Fruit fly (Drosophila melanogaster) whole organism, embryonic: ENCODE data around the gene CG44006.

Experiments
- Ada2b ChIP-seq: fragments of 200-800 bp; sonication (Bioruptor generic); IDR thresholded peaks from 2 replicates; pipeline ENCODE4 v1.3.6; 2022; ENCODE audit warnings: missing biosample characterization, missing genetic modification characterization
- Adf1 ChIP-seq: fragments of 200-800 bp; sonication (Bioruptor generic); IDR thresholded peaks from 2 replicates; pipeline ENCODE4 v1.3.6; 2022; ENCODE audit warnings: missing biosample characterization, missing genetic modification characterization
- Atf3 ChIP-seq: fragments of 200-800 bp; sonication (Bioruptor generic); optimal IDR thresholded peaks from 3 replicates; lab custom pipeline; 2016; ENCODE audit warnings: missing biosample characterization, missing genetic modification characterization
- Bdp1 ChIP-seq: fragments of 200-800 bp; sonication (Bioruptor generic); optimal IDR thresholded peaks from 3 replicates; lab custom pipeline; 2016; ENCODE audit warnings: missing biosample characterization, missing genetic modification characterization
- Blimp-1 ChIP-seq: fragments of 200-800 bp; sonication (Bioruptor generic); optimal IDR thresholded peaks from 3 replicates; lab custom pipeline; 2018; ENCODE audit warnings: missing biosample characterization, missing genetic modification characterization, mild to moderate bottlenecking, moderate library complexity, missing genetic modification reagents
- CG10321 ChIP-seq: fragments of 200-800 bp; sonication (Bioruptor generic); IDR thresholded peaks from 2 replicates; pipeline ENCODE4 v1.3.6; 2022; ENCODE audit warnings: missing biosample characterization, missing genetic modification characterization
- CG11695 ChIP-seq: fragments of 200-800 bp; sonication (Bioruptor generic); IDR thresholded peaks from 3 replicates; pipeline ENCODE4 v1.3.6; 2022; ENCODE audit warnings: missing biosample characterization, missing genetic modification characterization
- CG13424 ChIP-seq: fragments of 200-800 bp; sonication (Bioruptor generic); optimal IDR thresholded peaks from 2 replicates; lab custom pipeline; 2019; ENCODE audit warnings: missing biosample characterization, mild to moderate bottlenecking, missing genetic modification characterization, moderate library complexity
- CG17361 ChIP-seq: fragments of 200-800 bp; sonication (Bioruptor generic); IDR thresholded peaks from 3 replicates; pipeline ENCODE4 v1.3.6; 2022; ENCODE audit warnings: missing biosample characterization, missing genetic modification characterization
- CG2120 ChIP-seq: fragments of 200-800 bp; sonication (Bioruptor generic); optimal IDR thresholded peaks from 3 replicates; lab custom pipeline; 2016; ENCODE audit warnings: missing biosample characterization, missing genetic modification characterization
- CG2712 ChIP-seq: fragments of 200-800 bp; optimal IDR thresholded peaks from 3 replicates; lab custom pipeline; 2019; ENCODE audit warnings: missing biosample characterization, mild to moderate bottlenecking, missing genetic modification characterization, moderate library complexity
- CG31365 ChIP-seq: fragments of 200-800 bp; sonication (Bioruptor generic); optimal IDR thresholded peaks from 2 replicates; lab custom pipeline; 2018; ENCODE audit warnings: missing biosample characterization, mild to moderate bottlenecking, missing genetic modification characterization
- CG32532 ChIP-seq: fragments of 200-800 bp; sonication (Bioruptor generic); IDR thresholded peaks from 2 replicates; pipeline ENCODE4 v1.3.6; 2022; ENCODE audit warnings: missing biosample characterization, missing genetic modification characterization
- D19A ChIP-seq: fragments of 200-800 bp; optimal IDR thresholded peaks from 3 replicates; lab custom pipeline; 2019; ENCODE audit warnings: missing biosample characterization, mild to moderate bottlenecking, missing genetic modification characterization, moderate library complexity
- Drgx ChIP-seq: fragments of 200-800 bp; sonication (Bioruptor generic); IDR thresholded peaks from 2 replicates; pipeline ENCODE4 v1.3.6; 2022; ENCODE audit warnings: missing biosample characterization, missing genetic modification characterization
- Hr78 ChIP-seq, 2 experiments: fragments of 200-800 bp in 1 of 2; fragments of >200 bp in 1 of 2; sonication (Bioruptor generic) in 1 of 2; optimal IDR thresholded peaks; 2 replicates each; lab custom pipeline; 2017 to 2019; ENCODE audit warnings: missing biosample characterization in 2 of 2, missing genetic modification characterization in 2 of 2, mild to moderate bottlenecking in 1 of 2, moderate library complexity in 1 of 2
- Kr ChIP-seq: fragments of 200-800 bp; sonication (Bioruptor generic); optimal IDR thresholded peaks from 2 replicates; lab custom pipeline; 2017; ENCODE audit warnings: missing biosample characterization, mild to moderate bottlenecking, missing genetic modification characterization
- Meics ChIP-seq: fragments of 200-800 bp; sonication (Bioruptor generic); optimal IDR thresholded peaks from 2 replicates; lab custom pipeline; 2017; ENCODE audit warnings: missing biosample characterization, mild to moderate bottlenecking, missing genetic modification characterization
- Sox100B ChIP-seq: fragments of 200-800 bp; sonication (Bioruptor generic); optimal IDR thresholded peaks from 3 replicates; lab custom pipeline; 2018; ENCODE audit warnings: missing biosample characterization, mild to moderate bottlenecking, missing genetic modification characterization
- Sox102F ChIP-seq: fragments of 200-800 bp; sonication (Bioruptor generic); optimal IDR thresholded peaks from 2 replicates; lab custom pipeline; 2018; ENCODE audit warnings: missing biosample characterization, mild to moderate bottlenecking, missing genetic modification characterization, moderate library complexity
- Xbp1 ChIP-seq: fragments of 200-800 bp; sonication (Bioruptor generic); optimal IDR thresholded peaks from 3 replicates; lab custom pipeline; 2016; ENCODE audit warnings: missing biosample characterization, mild to moderate bottlenecking, missing genetic modification characterization
- Xrp1 ChIP-seq: fragments of 200-800 bp; sonication (Bioruptor generic); IDR thresholded peaks from 2 replicates; pipeline ENCODE4 v1.3.6; 2022; ENCODE audit warnings: missing biosample characterization, missing genetic modification characterization
- az2 ChIP-seq: fragments of 200-800 bp; sonication (Bioruptor generic); optimal IDR thresholded peaks from 3 replicates; lab custom pipeline; 2016; ENCODE audit warnings: missing biosample characterization, missing genetic modification characterization
- bsh ChIP-seq, 2 experiments: fragments of 200-800 bp; sonication (Bioruptor generic); optimal IDR thresholded peaks; 2 replicates each; lab custom pipeline; 2017 to 2018; ENCODE audit warnings: mild to moderate bottlenecking in 2 of 2, missing biosample characterization in 2 of 2, missing genetic modification characterization in 2 of 2, moderate library complexity in 1 of 2
- corto ChIP-seq: fragments of 200-800 bp; sonication (Bioruptor generic); optimal IDR thresholded peaks from 2 replicates; lab custom pipeline; 2016; ENCODE audit warnings: missing biosample characterization, mild to moderate bottlenecking, missing genetic modification characterization, moderate library complexity
- dan ChIP-seq: fragments of 200-800 bp; sonication (Bioruptor generic); IDR thresholded peaks from 2 replicates; pipeline ENCODE4 v1.3.6; 2022; ENCODE audit warnings: missing biosample characterization, missing genetic modification characterization
- dmrt11E ChIP-seq: fragments of 200-800 bp; sonication (Bioruptor generic); optimal IDR thresholded peaks from 3 replicates; lab custom pipeline; 2018; ENCODE audit warnings: missing biosample characterization, mild to moderate bottlenecking, missing genetic modification characterization, moderate library complexity
- dmrt99B ChIP-seq: fragments of 200-800 bp; sonication (Bioruptor generic); optimal IDR thresholded peaks from 2 replicates; lab custom pipeline; 2018; ENCODE audit warnings: missing biosample characterization, mild to moderate bottlenecking, missing genetic modification characterization, moderate library complexity
- eve ChIP-seq, 2 experiments: fragments of >200 bp; optimal IDR thresholded peaks; 2 replicates each; lab custom pipeline; 2017; ENCODE audit warnings: missing biosample characterization in 2 of 2, missing genetic modification characterization in 2 of 2
- fd102C ChIP-seq: fragments of 200-800 bp; sonication (Bioruptor generic); optimal IDR thresholded peaks from 2 replicates; lab custom pipeline; 2018; ENCODE audit warnings: missing biosample characterization, mild to moderate bottlenecking, missing genetic modification characterization, moderate library complexity
- fd96Cb ChIP-seq: fragments of 200-800 bp; sonication (Bioruptor generic); optimal IDR thresholded peaks from 2 replicates; lab custom pipeline; 2018; ENCODE audit warnings: missing biosample characterization, mild to moderate bottlenecking, missing genetic modification characterization, moderate library complexity
- ftz-f1 ChIP-seq: fragments of 200-800 bp; sonication (Bioruptor generic); optimal IDR thresholded peaks from 2 replicates; lab custom pipeline; 2016; ENCODE audit warnings: missing biosample characterization, missing genetic modification characterization
- gce ChIP-seq: fragments of 200-800 bp; sonication (Bioruptor generic); IDR thresholded peaks from 3 replicates; pipeline ENCODE4 v1.3.6; 2022; ENCODE audit warnings: missing biosample characterization, missing genetic modification characterization
- lola ChIP-seq, 3 experiments: fragments of >200 bp in 2 of 3; fragments of 200-800 bp in 1 of 3; sonication (Bioruptor generic) in 1 of 3; optimal IDR thresholded peaks; 2 replicates each; lab custom pipeline; 2017 to 2019; ENCODE audit warnings: missing biosample characterization in 3 of 3, missing genetic modification characterization in 3 of 3, mild to moderate bottlenecking in 1 of 3, moderate library complexity in 1 of 3
- mld ChIP-seq: fragments of 200-800 bp; sonication (Bioruptor generic); IDR thresholded peaks from 3 replicates; pipeline ENCODE4 v1.3.6; 2022; ENCODE audit warnings: missing biosample characterization, missing genetic modification characterization; ENCODE audit not compliant: partially characterized antibody
- nom ChIP-seq: fragments of 200-800 bp; sonication (Bioruptor generic); optimal IDR thresholded peaks from 2 replicates; lab custom pipeline; 2017; ENCODE audit warnings: missing biosample characterization, missing genetic modification characterization, mild to moderate bottlenecking, moderate library complexity, missing genetic modification reagents
- peb ChIP-seq: fragments of 200-800 bp; sonication (Bioruptor generic); IDR thresholded peaks from 2 replicates; pipeline ENCODE4 v1.3.6; 2022; ENCODE audit warnings: missing biosample characterization, missing genetic modification characterization
- rib ChIP-seq: fragments of 200-800 bp; sonication (Bioruptor generic); IDR thresholded peaks from 2 replicates; pipeline ENCODE4 v1.3.6; 2022; ENCODE audit warnings: missing biosample characterization, missing genetic modification characterization
- sr ChIP-seq: fragments of 200-800 bp; sonication (Bioruptor generic); IDR thresholded peaks from 3 replicates; pipeline ENCODE4 v1.3.6; 2022; ENCODE audit warnings: missing biosample characterization, missing genetic modification characterization
- unpg ChIP-seq: fragments of 200-800 bp; sonication (Bioruptor generic); optimal IDR thresholded peaks from 3 replicates; lab custom pipeline; 2018; ENCODE audit warnings: missing biosample characterization, mild to moderate bottlenecking, missing genetic modification characterization, moderate library complexity
- vvl ChIP-seq: fragments of 200-800 bp; sonication (Bioruptor generic); IDR thresholded peaks from 2 replicates; pipeline ENCODE4 v1.3.6; 2022; ENCODE audit warnings: missing biosample characterization, missing genetic modification characterization
- zf30C ChIP-seq: fragments of 200-800 bp; sonication (Bioruptor generic); optimal IDR thresholded peaks from 3 replicates; lab custom pipeline; 2018; ENCODE audit warnings: missing biosample characterization, mild to moderate bottlenecking, missing genetic modification characterization

CG44006 gene

DNA sequence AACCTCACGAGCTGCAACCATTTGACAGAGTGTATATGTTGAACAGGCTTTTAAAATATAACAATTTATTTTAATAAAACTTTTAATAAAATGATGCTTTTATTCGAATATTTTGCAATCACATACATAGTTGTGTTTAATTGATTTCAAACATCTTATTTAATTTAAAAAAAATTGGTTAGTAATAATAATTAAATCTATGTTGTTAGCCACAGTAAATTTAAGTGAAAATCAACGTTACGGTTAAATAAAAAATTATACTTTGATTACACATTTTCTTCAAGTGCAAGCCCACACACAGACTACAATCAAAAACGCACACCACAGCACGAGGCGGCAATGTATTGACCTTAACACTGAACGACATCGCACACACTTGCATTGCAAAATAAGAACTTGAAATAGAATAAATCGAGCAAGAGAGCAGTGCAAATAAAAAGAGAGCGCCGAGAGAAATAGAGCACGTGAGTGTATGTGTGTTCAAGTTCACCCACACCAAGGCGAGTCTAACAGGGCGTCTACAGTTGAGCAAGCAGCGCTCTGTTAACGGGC, 6.9 kb downstream of the CG44006 start (continued):
- TF ChIP-seq bsh (GFP tag; optimal IDR thresholded peaks at IDR 0.05; lab: Kevin White, UChicago) (peak; percentile 49 to 80), CG32532 (GFP tag; lab: Robert Waterston, UW) (peak; percentile 57; the same call in 1 of the 2 replicates), corto (peak; percentile 62), Xrp1 (GFP tag; lab: Robert Waterston, UW) (peak; percentile 62; the same call in 1 of the 2 replicates), peb (no peak), Blimp-1 (GFP tag; lab: Kevin White, UChicago) (peak; percentile 35), vvl (no peak; the same call in 1 of the 2 replicates), Atf3 (GFP tag; lab: Kevin White, UChicago) (no peak), eve (GFP tag; optimal IDR thresholded peaks at IDR 0.05; lab: Kevin White, UChicago) (peak in 1 of 2 experiments; percentile 20), Sox102F (peak; percentile 21), Adf1 (GFP tag; lab: Robert Waterston, UW) (peak; percentile 39; the same call in 1 of the 2 replicates), ftz-f1 (GFP tag; lab: Kevin White, UChicago) (peak; percentile 79), dmrt11E (tag; lab: Kevin White, UChicago) (peak; percentile 68), fd102C (GFP tag; lab: Kevin White, UChicago) (no peak), gce (GFP tag; lab: Robert Waterston, UW) (0 out of 3 replicates have a peak, but pooled peaks have one; percentile 34), rib (GFP tag; lab: Robert Waterston, UW) (peak; percentile 65), CG2712 (peak; percentile 60), CG10321 (GFP tag; lab: Robert Waterston, UW) (no peak), CG11695 (peak; percentile 47; the same call in 2 of the 3 replicates), sr (no peak), nom (GFP tag; lab: Kevin White, UChicago) (peak; percentile 75), Meics (peak; percentile 40), lola (GFP tag; optimal IDR thresholded peaks at IDR 0.05; lab: Kevin White, UChicago) (peak in 1 of 3 experiments; percentile 46), Kr (GFP tag; lab: Kevin White, UChicago) (no peak), az2 (GFP tag; lab: Kevin White, UChicago) (peak; percentile 28), Sox100B (GFP tag; lab: Kevin White, UChicago) (peak; percentile 28), dmrt99B (tag; lab: Kevin White, UChicago) (peak; percentile 31), dan (no peak), Bdp1 (GFP tag; lab: Kevin White, UChicago) (no peak), Ada2b (GFP tag; lab: Robert Waterston, UW) (0 out of 2 replicates have a peak, but pooled peaks have one; percentile 35), CG31365 (peak; percentile 68), Drgx (GFP tag; lab: Robert Waterston, UW) (peak; percentile 79), CG17361 (GFP tag; lab: Robert Waterston, UW) (peak; percentile 62; the same call in 2 of the 3 replicates), unpg (GFP tag; lab: Kevin White, UChicago) (peak; percentile 58), mld (GFP tag; lab: Robert Waterston, UW) (no peak), fd96Cb (tag; lab: Kevin White, UChicago) (peak; percentile 21), zf30C (GFP tag; lab: Kevin White, UChicago) (peak; percentile 26), CG13424 (tag; lab: Kevin White, UChicago) (peak; percentile 44), D19A (tag; lab: Kevin White, UChicago) (peak; percentile 48), Xbp1 (GFP tag; lab: Kevin White, UChicago) (peak; percentile 9), CG2120 (peak; percentile 34), Hr78 (GFP tag; optimal IDR thresholded peaks at IDR 0.05; lab: Kevin White, UChicago) (peak in 1 of 2 experiments; percentile 4)
